Worm (Caenorhabditis elegans) whole organism, dauer: ENCODE results near the gene clec-247.

ENCODE experiments used
- unc-62 ChIP-seq: sonication (generic microtip); optimal IDR thresholded peaks from 2 replicates; lab custom pipeline; 2017; ENCODE audit warnings: missing biosample characterization, missing genetic modification reagents, missing genetic modification characterization

Gene clec-247

DNA sequence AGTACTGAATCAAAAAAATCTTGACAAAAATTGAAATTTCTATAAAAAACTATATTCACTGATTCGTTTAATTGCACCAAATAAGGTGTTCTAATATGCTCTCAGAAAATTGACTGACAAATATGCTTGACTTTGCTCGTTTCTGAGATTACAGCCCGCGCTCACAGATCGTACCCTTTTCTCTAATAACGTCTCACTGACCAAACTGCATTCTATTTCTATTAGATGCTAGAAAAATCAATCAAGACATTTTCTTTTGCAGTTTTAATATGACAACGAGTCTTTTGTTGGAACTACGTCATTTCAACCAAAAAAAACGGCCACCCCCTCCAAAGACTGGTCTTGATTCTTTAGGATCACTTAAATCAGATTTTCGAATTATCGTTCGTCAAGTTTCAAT is at the start of gene clec-247:
TSS of gene clec-247 (plus strand) at position 301 of the 400 bp plus-strand sequence.
- no peak for TF ChIP-seq unc-62 (GFP tag; lab: Kevin White, UChicago)

DNA sequence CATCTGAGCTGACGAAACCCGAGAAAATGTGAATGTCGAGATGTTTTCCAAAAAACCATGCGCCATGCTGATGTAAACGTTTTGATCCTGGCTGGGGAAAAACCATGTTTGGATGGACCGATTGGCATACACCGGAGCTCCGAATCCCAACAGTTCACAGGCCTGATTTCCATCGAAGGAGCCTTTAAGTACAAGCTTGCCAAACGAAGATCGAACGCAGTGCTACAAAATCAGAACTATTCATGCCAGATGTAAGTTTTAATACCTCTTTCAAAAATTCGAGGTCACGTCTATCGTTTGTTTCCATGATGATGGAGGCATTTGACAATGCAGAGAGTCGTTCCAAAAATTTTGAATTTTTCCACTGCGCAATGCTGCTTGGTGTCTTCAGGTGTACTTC is 46.9 kb upstream of the clec-247 start:
- no peak for TF ChIP-seq unc-62 (GFP tag; lab: Kevin White, UChicago)

DNA sequence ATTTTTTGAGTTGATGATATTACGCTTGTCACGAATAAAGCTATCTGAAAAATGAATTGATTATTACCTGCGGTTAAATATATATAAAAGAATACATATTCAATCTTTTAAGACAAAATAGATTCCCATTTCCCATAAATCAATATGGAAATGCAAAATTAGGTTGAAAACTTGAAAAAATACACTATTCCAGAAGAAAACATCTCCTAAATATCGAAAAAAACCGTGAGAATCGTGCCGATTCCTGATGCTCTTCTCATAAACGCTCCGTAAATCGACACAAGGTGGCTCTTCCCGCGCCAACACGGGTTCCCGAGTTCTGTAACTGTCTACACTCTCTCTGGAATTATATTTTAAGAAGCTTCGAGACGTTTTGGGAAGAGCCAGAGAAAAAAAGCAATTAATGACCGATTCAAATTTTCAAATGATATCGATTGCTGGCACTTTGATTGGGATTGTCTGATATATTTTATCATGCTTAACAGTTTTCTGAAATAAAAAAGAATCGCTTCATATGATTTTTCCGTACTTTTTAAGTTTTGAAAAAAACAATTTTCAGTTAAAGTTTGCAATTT is 45.9 kb upstream of the clec-247 start, which contains the start of gene R10E8.3:
TSS of gene R10E8.3 (minus strand) at position 51 of the 575 bp plus-strand sequence.
- no peak for TF ChIP-seq unc-62 (GFP tag; lab: Kevin White, UChicago)

DNA sequence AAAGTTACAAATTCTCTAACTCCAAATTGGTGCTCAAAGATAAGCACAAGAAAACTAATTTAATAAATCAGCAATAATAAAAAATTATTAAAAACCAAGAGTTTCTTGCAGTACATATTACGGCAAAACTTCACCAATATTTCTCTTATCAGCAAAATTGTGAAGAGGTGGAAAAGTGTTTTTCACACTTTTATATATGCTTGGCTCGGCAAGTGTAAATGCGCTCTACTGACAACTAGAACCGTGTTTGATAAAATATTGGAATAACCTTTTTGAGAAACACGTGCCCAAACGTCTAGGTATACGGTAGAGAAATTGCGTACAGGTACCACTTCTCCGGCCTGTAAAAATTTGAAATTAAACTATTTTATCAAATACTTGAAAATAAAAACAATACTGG is 41.4 kb upstream of the clec-247 start, which contains the start of gene R10E8.8:
TSS of gene R10E8.8 (minus strand) at position 343 of the 400 bp plus-strand sequence.
- TF ChIP-seq unc-62 (GFP tag; lab: Kevin White, UChicago) = no peak

DNA sequence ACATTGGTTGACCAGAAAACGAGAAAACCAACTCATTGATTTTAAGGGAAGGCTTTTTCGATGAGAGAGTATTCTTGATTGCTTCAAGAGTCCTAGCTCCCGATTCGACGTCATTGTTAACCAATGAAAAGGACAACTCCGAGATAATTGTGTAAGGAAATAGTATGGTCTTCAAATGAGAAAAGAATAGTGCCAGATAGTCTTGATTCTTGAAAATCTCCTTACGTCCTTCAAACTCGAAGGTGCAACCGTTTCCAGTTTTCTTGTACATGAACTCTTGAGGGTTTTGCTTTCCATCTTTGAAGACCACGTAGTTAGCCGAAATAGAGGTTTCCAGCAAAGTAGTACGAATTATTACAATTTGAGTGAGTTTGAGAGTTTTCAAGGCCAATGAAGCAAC is 39.5 kb upstream of the clec-247 start:
- TF ChIP-seq unc-62 (GFP tag; lab: Kevin White, UChicago) = no peak

DNA sequence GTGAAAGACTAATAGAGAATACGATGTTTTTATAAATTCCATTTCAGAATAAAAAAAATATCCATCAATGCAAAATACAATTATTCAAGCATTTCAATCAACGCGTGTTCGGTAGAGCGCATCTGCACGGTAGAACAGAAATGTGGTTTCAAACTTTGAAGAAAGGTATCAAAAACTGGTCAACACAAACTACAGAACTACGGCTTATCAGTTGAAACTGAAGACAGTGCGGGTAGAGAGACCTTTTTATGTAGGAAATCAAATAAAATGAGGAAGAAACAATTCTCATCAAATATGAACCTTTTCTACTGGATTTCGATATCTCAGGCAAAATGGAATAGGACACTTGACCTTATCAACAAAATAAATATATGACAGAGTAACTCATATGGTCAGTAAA is 38.3 kb upstream of the clec-247 start:
- no peak for TF ChIP-seq unc-62 (GFP tag; lab: Kevin White, UChicago)

DNA sequence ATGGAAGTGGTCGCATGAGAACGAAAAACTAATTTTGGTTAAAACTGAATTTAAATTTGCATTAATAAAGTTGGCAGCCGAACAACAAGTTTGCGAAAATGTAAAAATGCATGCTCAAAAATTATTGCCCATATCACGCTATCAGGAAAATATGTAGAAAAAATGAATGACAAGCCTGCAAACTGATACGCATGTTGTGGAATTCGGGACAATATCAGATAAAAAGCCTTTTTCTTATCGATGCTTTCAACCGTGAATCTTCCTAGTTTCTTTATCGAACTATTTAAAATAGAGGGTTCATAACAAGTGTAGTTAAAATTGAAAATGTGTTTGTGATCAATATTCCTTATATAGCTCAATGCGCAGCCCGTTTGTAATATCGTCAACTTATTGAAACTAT is 36.6 kb upstream of the clec-247 start:
- no peak for TF ChIP-seq unc-62 (GFP tag; lab: Kevin White, UChicago)

DNA sequence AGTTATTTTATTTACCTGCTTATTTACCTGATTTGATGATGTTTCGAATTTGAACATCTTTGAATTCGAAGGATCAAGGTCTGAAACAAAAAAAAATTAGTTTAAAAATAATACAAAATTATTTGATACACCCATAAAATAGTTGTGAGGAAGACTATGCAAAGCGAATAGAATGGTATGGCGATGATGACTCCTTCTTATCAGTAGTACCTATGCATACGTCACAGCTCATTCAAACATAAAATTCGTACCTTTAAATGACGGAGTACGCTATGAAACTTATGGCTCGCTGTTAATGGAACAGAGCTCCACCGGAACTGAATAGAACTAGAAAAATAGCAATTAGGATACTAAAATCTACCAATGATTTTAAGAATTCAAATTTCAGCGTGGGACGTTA is 30.5 kb upstream of the clec-247 start, which contains the start of gene R10E8.1:
TSS of gene R10E8.1 (minus strand) at position 178 of the 400 bp plus-strand sequence.
- no peak for TF ChIP-seq unc-62 (GFP tag; lab: Kevin White, UChicago)

DNA sequence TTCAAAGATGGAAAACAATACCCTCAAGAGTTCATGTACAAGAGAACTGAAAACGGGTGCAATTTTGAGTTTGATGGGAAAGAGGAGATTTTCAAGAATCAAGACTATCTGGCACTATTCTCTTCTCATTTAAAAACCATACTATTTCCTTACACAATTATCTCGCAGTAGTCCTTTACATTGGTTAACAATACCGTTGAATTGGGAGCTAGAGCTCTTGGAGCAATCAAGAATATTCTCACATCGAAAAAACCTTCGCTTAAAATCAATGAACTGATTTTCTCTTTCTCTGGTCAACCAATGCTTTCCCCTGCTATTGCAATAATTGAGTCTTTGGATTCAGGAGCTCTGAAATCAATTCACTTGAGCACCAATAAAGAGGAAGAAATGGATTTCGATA is 29.2 kb upstream of the clec-247 start, which contains the start of gene R10E8.2:
TSS of gene R10E8.2 (plus strand) at position 301 of the 400 bp plus-strand sequence.
- no peak for TF ChIP-seq unc-62 (GFP tag; lab: Kevin White, UChicago)

DNA sequence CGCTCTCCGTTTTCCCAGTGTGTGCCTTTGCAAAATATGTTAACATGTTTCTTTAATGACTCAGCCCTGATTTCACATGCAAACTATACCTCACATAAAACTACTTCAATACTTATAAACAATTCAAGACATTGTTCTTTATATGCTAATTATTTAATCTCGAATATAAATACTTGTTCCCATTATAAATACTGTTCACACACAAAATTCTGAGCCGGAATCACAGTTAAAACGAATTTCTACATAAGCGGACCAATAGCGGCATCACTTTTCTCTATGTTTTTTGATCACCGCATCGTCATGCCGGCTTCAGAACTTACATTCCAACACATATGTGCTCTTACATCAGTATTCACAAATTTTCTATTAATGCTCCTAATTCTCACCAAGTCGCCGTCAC is 28.2 kb upstream of the clec-247 start, which contains the start of gene R10E8.5:
TSS of gene R10E8.5 (plus strand) at position 301 of the 400 bp plus-strand sequence.
- no peak for TF ChIP-seq unc-62 (GFP tag; lab: Kevin White, UChicago)

DNA sequence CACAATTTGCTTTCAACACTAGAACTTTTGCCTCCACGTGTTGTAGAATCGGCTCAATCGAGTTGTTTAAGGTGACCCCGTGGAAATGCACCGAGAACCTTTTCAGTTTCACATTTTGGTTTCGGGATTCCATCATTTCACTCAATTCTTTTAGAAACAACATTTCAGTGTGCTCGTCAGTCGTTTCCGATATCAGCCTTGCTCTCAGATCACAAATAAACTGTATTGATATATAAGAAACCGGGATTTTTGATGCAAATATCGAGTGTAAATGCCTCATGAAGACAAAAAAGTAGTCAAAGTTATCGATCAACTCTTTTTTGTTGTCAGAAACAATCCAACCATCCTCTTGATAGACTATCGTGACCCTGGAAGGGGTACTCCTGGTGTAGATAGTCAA is 17.2 kb upstream of the clec-247 start:
- no peak for TF ChIP-seq unc-62 (GFP tag; lab: Kevin White, UChicago)

DNA sequence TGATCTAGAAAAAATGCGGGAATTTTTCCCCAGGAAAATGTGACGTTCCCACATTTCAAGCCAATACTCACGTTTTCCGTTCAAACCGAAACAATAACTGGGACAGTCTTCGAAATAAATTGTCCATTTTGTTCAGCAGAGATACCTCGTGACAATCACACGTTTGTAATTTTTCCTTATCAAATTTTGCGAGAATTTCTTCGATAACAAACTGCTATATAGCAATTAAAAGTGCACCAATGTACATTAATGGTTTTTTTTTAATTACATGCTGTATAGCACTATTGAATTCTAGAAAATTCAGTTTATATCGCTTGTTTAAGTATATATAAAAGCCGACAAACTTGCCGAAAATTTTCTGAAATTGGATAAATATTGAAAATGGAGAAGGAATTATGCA is 16.5 kb upstream of the clec-247 start, which contains the start of gene R10E8.6:
TSS of gene R10E8.6 (minus strand) at position 154 of the 400 bp plus-strand sequence.
- TF ChIP-seq unc-62 (GFP tag; lab: Kevin White, UChicago) = no peak

DNA sequence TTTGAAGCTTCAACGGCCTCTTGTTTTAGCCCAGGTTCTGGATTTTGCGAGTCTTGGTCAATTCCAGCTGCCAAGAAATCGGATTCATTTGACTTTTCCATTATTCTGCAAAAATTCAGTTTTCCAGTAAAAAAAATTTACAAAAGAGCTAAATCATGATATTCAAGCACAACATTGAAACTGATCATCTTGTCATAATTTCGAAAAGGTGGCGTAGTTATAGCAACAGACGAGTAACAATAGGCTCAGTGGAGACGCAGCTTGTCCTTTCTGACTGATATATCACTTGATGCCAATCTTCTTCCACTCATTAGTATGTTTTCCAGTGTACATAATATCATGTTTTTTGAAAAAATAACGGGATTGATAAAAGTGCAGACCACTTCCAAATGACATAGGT is 14.0 kb upstream of the clec-247 start, which contains the start of gene fbxa-213:
TSS of gene fbxa-213 (minus strand) at position 101 of the 400 bp plus-strand sequence.
- no peak for TF ChIP-seq unc-62 (GFP tag; lab: Kevin White, UChicago)

DNA sequence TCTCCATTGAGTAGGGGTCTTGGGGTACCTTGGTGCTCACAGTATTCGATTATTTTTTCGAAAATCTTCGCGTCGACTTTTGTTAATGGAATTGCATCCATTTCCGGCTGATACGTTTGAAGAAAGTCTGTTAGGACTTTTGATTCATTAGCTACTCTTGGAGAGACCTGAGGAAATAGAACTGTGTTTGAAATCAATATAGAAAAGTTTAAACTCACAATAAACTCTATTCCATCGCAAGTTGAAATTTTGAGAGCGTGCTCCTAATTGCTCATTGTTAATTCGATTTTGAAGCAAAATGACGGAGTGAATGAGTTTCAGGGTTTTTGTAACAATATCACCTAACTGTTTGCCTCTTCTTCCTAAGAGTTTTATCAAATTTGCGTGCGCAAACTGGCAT is 12.8 kb upstream of the clec-247 start, which contains the start of gene skr-6:
TSS of gene skr-6 (minus strand) at position 101 of the 400 bp plus-strand sequence.
- no peak for TF ChIP-seq unc-62 (GFP tag; lab: Kevin White, UChicago)

DNA sequence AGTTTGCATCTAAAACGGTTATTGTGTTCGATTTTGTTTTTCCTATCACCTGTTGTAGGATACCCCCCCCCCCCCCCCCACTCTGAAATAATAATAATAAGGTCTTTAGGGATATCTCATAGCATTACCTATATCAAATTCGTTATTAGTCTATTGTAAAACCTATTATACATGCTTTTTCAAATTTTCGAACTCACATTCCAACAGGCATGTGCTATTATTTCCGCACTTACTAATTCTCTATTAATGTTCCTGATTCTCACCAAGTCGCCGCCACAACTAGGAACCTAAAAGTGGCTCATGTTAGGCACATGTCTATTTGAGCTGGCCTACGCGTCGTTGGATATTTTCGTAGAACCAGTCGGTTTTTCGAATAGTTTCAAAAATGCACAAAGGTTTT is 12.3 kb upstream of the clec-247 start, which contains the start of gene Y37H2C.4:
TSS of gene Y37H2C.4 (plus strand) at position 301 of the 400 bp plus-strand sequence.
- no peak for TF ChIP-seq unc-62 (GFP tag; lab: Kevin White, UChicago)

DNA sequence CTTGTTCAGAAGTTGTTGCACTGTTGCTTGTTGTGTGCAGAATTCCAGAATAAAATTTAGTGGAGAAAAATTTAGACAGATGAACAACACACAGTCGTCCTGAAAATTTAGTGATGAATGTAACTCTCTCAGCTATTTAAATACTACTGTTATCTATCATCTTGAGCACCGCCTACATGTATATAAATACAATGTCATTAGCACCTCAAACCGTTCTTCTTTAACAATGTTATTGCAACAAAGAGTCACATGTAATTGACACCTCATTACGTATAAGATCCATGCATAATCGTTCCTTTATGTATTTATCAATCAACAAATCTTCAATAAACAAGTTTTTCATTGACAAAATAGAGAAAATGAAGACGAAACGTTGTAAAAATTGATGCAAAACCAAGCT is 1.9 kb upstream of the clec-247 start, which contains the start of gene Y51A2A.16:
TSS of gene Y51A2A.16 (minus strand) at position 101 of the 400 bp plus-strand sequence.
- TF ChIP-seq unc-62 (GFP tag; lab: Kevin White, UChicago) = no peak

DNA sequence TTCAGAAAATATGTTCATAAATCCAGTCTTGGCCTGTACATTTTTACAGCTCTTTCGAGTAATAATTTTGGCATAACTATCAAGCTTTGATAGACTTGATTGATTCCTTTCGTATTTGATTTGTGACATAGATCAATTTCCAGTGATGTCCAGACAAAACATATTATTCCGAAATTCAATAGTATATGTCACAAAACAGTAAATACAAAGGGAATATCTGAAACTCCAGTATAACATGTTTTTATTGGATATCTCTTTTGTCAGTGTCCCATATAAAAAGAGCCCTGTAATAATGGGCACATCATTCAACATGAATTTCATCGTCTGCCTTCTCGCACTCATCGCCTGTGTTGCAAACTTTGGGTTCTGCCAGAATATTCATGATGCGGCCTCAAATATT is 7.9 kb downstream of the clec-247 start, which contains the start of gene Y51A2A.4:
TSS of gene Y51A2A.4 (plus strand) at position 301 of the 400 bp plus-strand sequence.
- no peak for TF ChIP-seq unc-62 (GFP tag; lab: Kevin White, UChicago)
